Worm (Caenorhabditis elegans) whole organism, L3 larva: ENCODE measurements around the gene pro-3.

ENCODE experiments used
- elt-3 ChIP-seq, 3 experiments: fragments of 150-350 bp in 1 of 3; sonication (generic microtip) in 2 of 3; optimal IDR thresholded peaks; 2 replicates in 2 of 3; 4 replicates in 1 of 3; lab custom pipeline; 2014 to 2017; ENCODE audit warnings: missing biosample characterization in 3 of 3, missing genetic modification characterization in 3 of 3
- sea-2 ChIP-seq: fragments of 150-350 bp; sonication (generic microtip); optimal IDR thresholded peaks from 4 replicates; lab custom pipeline; 2014; ENCODE audit warnings: missing biosample characterization, missing genetic modification reagents, missing genetic modification characterization

DNA sequence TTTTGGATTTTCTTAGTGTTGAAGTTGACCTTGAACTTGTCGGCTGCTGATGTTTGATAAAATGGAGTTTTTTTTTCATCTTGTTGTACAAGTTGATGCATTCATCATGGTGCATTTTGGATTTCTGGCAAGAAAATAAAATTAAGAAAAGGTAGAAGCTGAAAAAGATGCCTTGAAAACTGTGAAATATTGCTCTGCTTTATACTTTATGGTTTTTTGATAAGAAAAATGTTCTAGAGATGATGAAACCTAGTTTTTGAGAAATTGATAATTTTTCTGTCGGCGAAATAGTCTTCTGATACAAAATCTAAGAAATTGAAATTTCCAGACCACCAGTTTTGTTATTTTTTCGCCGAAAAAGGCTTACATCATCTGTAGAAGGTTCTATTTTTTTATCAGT, 34.1 kb upstream of the pro-3 start, which contains the start of gene Y39B6A.69:
- TF ChIP-seq sea-2 (GFP tag; lab: Kevin White, UChicago) (no peak), elt-3 (tag; optimal IDR thresholded peaks at IDR 0.05; lab: Kevin White, UChicago) (no peak)
